Worm (Caenorhabditis elegans): ENCODE measurements around the gene F13D11.3.

ce11 chrX:5794432-5794831 is 11.3 kb downstream of the F13D11.3 start:
- no peak for TF ChIP-seq med-1 (GFP tag; optimal IDR thresholded peaks at IDR 0.05; ENCODE audit: insufficient read depth)
- no peak for TF ChIP-seq klf-2 (GFP tag; conservative IDR thresholded peaks at IDR 0.05)
- TF ChIP-seq ref-1 (GFP tag; conservative IDR thresholded peaks at IDR 0.05) = no peak
- TF ChIP-seq flt-1 (GFP tag; IDR thresholded peaks at IDR 0.05) = no peak
- TF ChIP-seq ztf-29 (GFP tag; IDR thresholded peaks at IDR 0.05) = no peak
- TF ChIP-seq tab-1 (GFP tag; IDR thresholded peaks at IDR 0.05) = no peak
- no peak for TF ChIP-seq ztf-23 (GFP tag; IDR thresholded peaks at IDR 0.05)
